Worm (Caenorhabditis elegans) whole organism, L3 larva: ENCODE results near the gene try-5.

Source experiments
- R02D3.7 ChIP-seq: fragments of 150-350 bp; optimal IDR thresholded peaks from 2 replicates; lab custom pipeline; 2014; ENCODE audit warnings: missing biosample characterization, missing genetic modification characterization
- ZK546.5 ChIP-seq: sonication (generic microtip); optimal IDR thresholded peaks from 2 replicates; lab custom pipeline; 2017; ENCODE audit warnings: missing biosample characterization, missing genetic modification characterization
- aly-2 ChIP-seq: fragments of 150-350 bp; optimal IDR thresholded peaks from 2 replicates; lab custom pipeline; 2014; ENCODE audit warnings: missing biosample characterization, missing genetic modification characterization
- ama-1 ChIP-seq: fragments of 150-350 bp; optimal IDR thresholded peaks from 2 replicates; lab custom pipeline; 2018
- ceh-16 ChIP-seq: sonication (generic microtip); optimal IDR thresholded peaks from 2 replicates; lab custom pipeline; 2017; ENCODE audit warnings: missing biosample characterization, missing genetic modification characterization
- ceh-28 ChIP-seq: fragments of 150-350 bp; optimal IDR thresholded peaks from 2 replicates; lab custom pipeline; 2014; ENCODE audit warnings: missing biosample characterization, missing genetic modification reagents, missing genetic modification characterization
- ceh-9 ChIP-seq: sonication (generic microtip); optimal IDR thresholded peaks from 2 replicates; lab custom pipeline; 2018; ENCODE audit warnings: missing biosample characterization, missing genetic modification characterization
- daf-12 ChIP-seq: fragments of 150-350 bp; optimal IDR thresholded peaks from 2 replicates; lab custom pipeline; 2014; ENCODE audit warnings: missing biosample characterization, missing genetic modification reagents, missing genetic modification characterization
- egl-27 ChIP-seq: sonication (generic microtip); optimal IDR thresholded peaks from 4 replicates; lab custom pipeline; 2017; ENCODE audit warnings: missing biosample characterization, missing genetic modification reagents, missing genetic modification characterization
- egl-5 ChIP-seq: fragments of 150-350 bp; optimal IDR thresholded peaks from 2 replicates; lab custom pipeline; 2017; ENCODE audit warnings: missing biosample characterization, missing genetic modification reagents, missing genetic modification characterization, inconsistent platforms
- elt-2 ChIP-seq: sonication (generic microtip); optimal IDR thresholded peaks from 2 replicates; lab custom pipeline; 2016; ENCODE audit warnings: missing genetic modification reagents, mild to moderate bottlenecking, missing genetic modification characterization, missing compliant biosample characterization
- elt-3 ChIP-seq, 3 experiments: fragments of 150-350 bp in 1 of 3; sonication (generic microtip) in 2 of 3; optimal IDR thresholded peaks; 2 replicates in 2 of 3; 4 replicates in 1 of 3; lab custom pipeline; 2014 to 2017; ENCODE audit warnings: missing biosample characterization in 3 of 3, missing genetic modification characterization in 3 of 3
- eor-1 ChIP-seq, 2 experiments: fragments of 150-350 bp; optimal IDR thresholded peaks; 2 replicates each; lab custom pipeline; 2014 to 2018; ENCODE audit warnings: missing biosample characterization in 2 of 2, missing genetic modification characterization in 2 of 2
- fkh-2 ChIP-seq: fragments of 150-350 bp; optimal IDR thresholded peaks from 2 replicates; lab custom pipeline; 2014; ENCODE audit warnings: missing biosample characterization, missing genetic modification reagents, missing genetic modification characterization
- fos-1 ChIP-seq: fragments of 150-350 bp; optimal IDR thresholded peaks from 2 replicates; lab custom pipeline; 2014; ENCODE audit warnings: missing biosample characterization, missing genetic modification characterization
- hmg-11 ChIP-seq: sonication (generic microtip); optimal IDR thresholded peaks from 2 replicates; lab custom pipeline; 2016; ENCODE audit warnings: missing genetic modification characterization, missing compliant biosample characterization
- jun-1 ChIP-seq: fragments of 150-350 bp; optimal IDR thresholded peaks from 2 replicates; lab custom pipeline; 2014; ENCODE audit warnings: missing biosample characterization, missing genetic modification reagents, missing genetic modification characterization
- lin-15B ChIP-seq: fragments of 150-350 bp; optimal IDR thresholded peaks from 2 replicates; lab custom pipeline; 2014; ENCODE audit warnings: missing biosample characterization, missing genetic modification characterization
- lin-39 ChIP-seq: fragments of 150-350 bp; optimal IDR thresholded peaks from 2 replicates; lab custom pipeline; 2018; ENCODE audit warnings: missing biosample characterization, missing genetic modification reagents, missing genetic modification characterization
- lsy-12 ChIP-seq: sonication (generic microtip); optimal IDR thresholded peaks from 2 replicates; lab custom pipeline; 2016; ENCODE audit warnings: mild to moderate bottlenecking, missing genetic modification characterization, missing compliant biosample characterization
- mdl-1 ChIP-seq: fragments of 150-350 bp; optimal IDR thresholded peaks from 2 replicates; lab custom pipeline; 2014; ENCODE audit warnings: missing biosample characterization, missing genetic modification characterization
- mml-1 ChIP-seq: fragments of 150-350 bp; sonication (generic microtip); optimal IDR thresholded peaks from 3 replicates; lab custom pipeline; 2014; ENCODE audit warnings: missing biosample characterization, missing genetic modification characterization
- nhr-11 ChIP-seq: fragments of 150-350 bp; optimal IDR thresholded peaks from 2 replicates; lab custom pipeline; 2014; ENCODE audit warnings: missing biosample characterization, missing genetic modification characterization
- nhr-237 ChIP-seq: fragments of 150-350 bp; optimal IDR thresholded peaks from 2 replicates; lab custom pipeline; 2014; ENCODE audit warnings: missing biosample characterization, missing genetic modification characterization
- nhr-28 ChIP-seq: fragments of 150-350 bp; optimal IDR thresholded peaks from 2 replicates; lab custom pipeline; 2014; ENCODE audit warnings: missing biosample characterization, missing genetic modification characterization
- nhr-43 ChIP-seq: sonication (generic microtip); optimal IDR thresholded peaks from 2 replicates; lab custom pipeline; 2016; ENCODE audit warnings: mild to moderate bottlenecking, missing genetic modification characterization, missing compliant biosample characterization; ENCODE audit not compliant: poor library complexity, severe bottlenecking
- nhr-67 ChIP-seq: fragments of 150-350 bp; optimal IDR thresholded peaks from 2 replicates; lab custom pipeline; 2014; ENCODE audit warnings: missing biosample characterization, missing genetic modification characterization
- nhr-77 ChIP-seq: fragments of 150-350 bp; optimal IDR thresholded peaks from 2 replicates; lab custom pipeline; 2014; ENCODE audit warnings: missing biosample characterization, missing genetic modification characterization
- pha-4 ChIP-seq: fragments of 150-350 bp; optimal IDR thresholded peaks from 2 replicates; lab custom pipeline; 2014; ENCODE audit warnings: missing biosample characterization, missing genetic modification reagents, missing genetic modification characterization
- pqm-1 ChIP-seq: fragments of 150-350 bp; optimal IDR thresholded peaks from 2 replicates; lab custom pipeline; 2017; ENCODE audit warnings: missing biosample characterization, missing genetic modification characterization, inconsistent platforms
- sea-2 ChIP-seq: fragments of 150-350 bp; sonication (generic microtip); optimal IDR thresholded peaks from 4 replicates; lab custom pipeline; 2014; ENCODE audit warnings: missing biosample characterization, missing genetic modification reagents, missing genetic modification characterization
- skn-1 ChIP-seq: fragments of 150-350 bp; optimal IDR thresholded peaks from 2 replicates; lab custom pipeline; 2014; ENCODE audit warnings: missing biosample characterization, missing genetic modification characterization
- snpc-4 ChIP-seq: fragments of 150-350 bp; optimal IDR thresholded peaks from 2 replicates; lab custom pipeline; 2014; ENCODE audit warnings: missing biosample characterization, missing genetic modification characterization
- tbx-2 ChIP-seq: sonication (generic microtip); optimal IDR thresholded peaks from 2 replicates; lab custom pipeline; 2016; ENCODE audit warnings: mild to moderate bottlenecking, missing genetic modification characterization, missing compliant biosample characterization
- unc-39 ChIP-seq: sonication (generic microtip); optimal IDR thresholded peaks from 4 replicates; lab custom pipeline; 2017; ENCODE audit warnings: missing biosample characterization, missing genetic modification characterization
- unc-62 ChIP-seq: fragments of 150-350 bp; sonication (generic microtip); optimal IDR thresholded peaks from 4 replicates; lab custom pipeline; 2014; ENCODE audit warnings: missing biosample characterization, missing genetic modification reagents, missing genetic modification characterization
- ztf-11 ChIP-seq: fragments of 150-350 bp; optimal IDR thresholded peaks from 2 replicates; lab custom pipeline; 2014; ENCODE audit warnings: missing biosample characterization, missing genetic modification characterization
- ztf-4 ChIP-seq: fragments of 150-350 bp; optimal IDR thresholded peaks from 2 replicates; lab custom pipeline; 2014; ENCODE audit warnings: missing biosample characterization, missing genetic modification characterization

The try-5 gene

ce11 chrV:9359674-9360073 is 12.8 kb downstream of the try-5 start, which contains the start of gene gpa-3:
TSS of gene gpa-3 (minus strand) at chrV:9359774.
- TF ChIP-seq elt-3 (tag; optimal IDR thresholded peaks at IDR 0.05; lab: Kevin White, UChicago) (no peak), ceh-9 (tag; lab: Kevin White, UChicago) (no peak), skn-1 (no peak), nhr-67 (tag; lab: Kevin White, UChicago) (no peak), nhr-43 (tag; lab: Kevin White, UChicago) (no peak), pqm-1 (tag; lab: Kevin White, UChicago) (no peak), ceh-16 (no peak), fkh-2 (tag; lab: Kevin White, UChicago) (no peak), aly-2 (tag; lab: Kevin White, UChicago) (no peak), nhr-77 (tag; lab: Kevin White, UChicago) (no peak), ztf-11 (no peak), nhr-28 (tag; lab: Kevin White, UChicago) (no peak), fos-1 (tag; lab: Kevin White, UChicago) (no peak), snpc-4 (tag; lab: Kevin White, UChicago) (no peak), ama-1 (lab: Kevin White, UChicago) (no peak)

- TF ChIP-seq fkh-2 (tag; lab: Kevin White, UChicago) (no peak), elt-3 (tag; optimal IDR thresholded peaks at IDR 0.05; lab: Kevin White, UChicago) (no peak), hmg-11 (tag; lab: Kevin White, UChicago) (no peak), ceh-28 (tag; lab: Kevin White, UChicago) (no peak), pha-4 (no peak), sea-2 (GFP tag; lab: Kevin White, UChicago) (no peak), nhr-237 (tag; lab: Kevin White, UChicago) (no peak), egl-27 (tag; lab: Kevin White, UChicago) (no peak), tbx-2 (no peak), nhr-43 (tag; lab: Kevin White, UChicago) (no peak), lin-15B (no peak), pqm-1 (tag; lab: Kevin White, UChicago) (no peak), jun-1 (tag; lab: Kevin White, UChicago) (no peak), lin-39 (tag; lab: Kevin White, UChicago) (no peak), unc-39 (no peak), elt-2 (no peak), unc-62 (GFP tag; lab: Kevin White, UChicago) (no peak), mdl-1 (tag; lab: Kevin White, UChicago) (no peak), nhr-67 (tag; lab: Kevin White, UChicago) (no peak), mml-1 (tag; lab: Kevin White, UChicago) (no peak)
Observed at ce11 chrV:9370986-9371385, 24.1 kb downstream of the try-5 start, which contains the start of gene E02C12.6. TSS of gene E02C12.6 (minus strand) at chrV:9371086.

ce11 chrV:9373473-9373872 is 26.6 kb downstream of the try-5 start, which contains the start of gene E02C12.8:
TSS of gene E02C12.8 (minus strand) at chrV:9373613.
- TF ChIP-seq pqm-1 (tag; lab: Kevin White, UChicago) (peak; percentile 75), elt-2 (peak; percentile 85), eor-1 (tag; optimal IDR thresholded peaks at IDR 0.05; lab: Kevin White, UChicago) (no peak)

ce11 chrV:9375378-9375777 is 28.5 kb downstream of the try-5 start, which contains the start of gene E02C12.9:
TSS of gene E02C12.9 (minus strand) at chrV:9375478.
- no peak for TF ChIP-seq ZK546.5 (tag; lab: Kevin White, UChicago)
- TF ChIP-seq unc-62 (GFP tag; lab: Kevin White, UChicago): no peak
- no peak for TF ChIP-seq pqm-1 (tag; lab: Kevin White, UChicago)
- no peak for TF ChIP-seq tbx-2
- TF ChIP-seq ceh-9 (tag; lab: Kevin White, UChicago): no peak
- no peak for TF ChIP-seq lin-15B
- TF ChIP-seq elt-2: no peak
- TF ChIP-seq ama-1 (lab: Kevin White, UChicago): no peak
- no peak for TF ChIP-seq hmg-11 (tag; lab: Kevin White, UChicago)
- TF ChIP-seq daf-12 (tag; lab: Kevin White, UChicago): no peak
- TF ChIP-seq jun-1 (tag; lab: Kevin White, UChicago): no peak
- TF ChIP-seq egl-5 (tag; lab: Kevin White, UChicago): no peak
- TF ChIP-seq ceh-16: no peak
- TF ChIP-seq R02D3.7 (tag; lab: Kevin White, UChicago): no peak
- no peak for TF ChIP-seq lsy-12
- no peak for TF ChIP-seq nhr-43 (tag; lab: Kevin White, UChicago)
- no peak for TF ChIP-seq eor-1 (tag; optimal IDR thresholded peaks at IDR 0.05; lab: Kevin White, UChicago)
- TF ChIP-seq mdl-1 (tag; lab: Kevin White, UChicago): no peak
- TF ChIP-seq ztf-4: no peak
- TF ChIP-seq nhr-11 (tag; lab: Kevin White, UChicago): no peak
